Fruit fly (Drosophila melanogaster): ENCODE measurements around the gene CG34140.
A peak's percentile ranks its signal among the peaks of the same experiment; 100 is the strongest.

CG34140 gene

dm6 chr3L:165981-166788 is 18.0 kb downstream of the CG34140 start (continued):
- TF ChIP-seq gem (tag; optimal IDR thresholded peaks at IDR 0.05) (peak; percentile 52), Xrp1 (GFP tag; IDR thresholded peaks at IDR 0.05) (peak; percentile 52), Usf (GFP tag; optimal IDR thresholded peaks at IDR 0.05) (no peak), CG17385 (GFP tag; optimal IDR thresholded peaks at IDR 0.05) (no peak), CG2199 (GFP tag; IDR thresholded peaks at IDR 0.05) (peak; percentile 78; the same call in 2 of the 3 replicates), lola (GFP tag; optimal IDR thresholded peaks at IDR 0.05) (peak in 1 of 3 experiments; percentile 34), nom (GFP tag; optimal IDR thresholded peaks at IDR 0.05) (peak; percentile 29), Stat92E (GFP tag; optimal IDR thresholded peaks at IDR 0.05) (no peak), so (GFP tag; IDR thresholded peaks at IDR 0.05) (0 out of 3 replicates have a peak, but pooled peaks have one; percentile 32), Sox102F (GFP tag; optimal IDR thresholded peaks at IDR 0.05) (peak; percentile 3), row (GFP tag; IDR thresholded peaks at IDR 0.05) (0 out of 3 replicates have a peak, but pooled peaks have one; percentile 24), sc (optimal IDR thresholded peaks at IDR 0.05) (no peak), sc (GFP tag; optimal IDR thresholded peaks at IDR 0.05) (no peak), CG18262 (tag; optimal IDR thresholded peaks at IDR 0.05) (peak; percentile 51), ATbp (GFP tag; optimal IDR thresholded peaks at IDR 0.05) (peak; percentile 1), gcm (GFP tag; optimal IDR thresholded peaks at IDR 0.05) (peak; percentile 26), lab (GFP tag; optimal IDR thresholded peaks at IDR 0.05) (peak; percentile 52), chif (GFP tag; optimal IDR thresholded peaks at IDR 0.05) (peak in 1 of 2 experiments; percentile 18), CG16779 (GFP tag; IDR thresholded peaks at IDR 0.05) (no peak), unpg (GFP tag; optimal IDR thresholded peaks at IDR 0.05) (peak; percentile 42), aop (GFP tag; IDR thresholded peaks at IDR 0.05) (no peak), CG9797 (GFP tag; optimal IDR thresholded peaks at IDR 0.05) (no peak), dpn (GFP tag; optimal IDR thresholded peaks at IDR 0.05) (peak in 1 of 2 experiments; percentile 17), dmrt99B (tag; optimal IDR thresholded peaks at IDR 0.05) (peak; percentile 48), slp2 (GFP tag; optimal IDR thresholded peaks at IDR 0.05) (peak; percentile 21), ttk (GFP tag; IDR thresholded peaks at IDR 0.05) (0 out of 2 replicates have a peak, but pooled peaks have one; percentile 12), tin (GFP tag; optimal IDR thresholded peaks at IDR 0.05) (peak; percentile 17), CG13424 (tag; optimal IDR thresholded peaks at IDR 0.05) (peak; percentile 27), CG10267 (tag; optimal IDR thresholded peaks at IDR 0.05) (peak; percentile 6), zf30C (GFP tag; optimal IDR thresholded peaks at IDR 0.05) (peak; percentile 76), HLHmδ (GFP tag; optimal IDR thresholded peaks at IDR 0.05) (no peak), lilli (GFP tag; optimal IDR thresholded peaks at IDR 0.05) (peak; percentile 2), CG8388 (GFP tag; optimal IDR thresholded peaks at IDR 0.05) (peak; percentile 37), CG7556 (GFP tag; optimal IDR thresholded peaks at IDR 0.05) (peak; percentile 20), fu2 (GFP tag; optimal IDR thresholded peaks at IDR 0.05) (peak; percentile 11), CG10654 (GFP tag; optimal IDR thresholded peaks at IDR 0.05) (peak; percentile 1), Trl (optimal IDR thresholded peaks at IDR 0.05) (no peak), Trl (GFP tag; optimal IDR thresholded peaks at IDR 0.05) (peak; percentile 2), CG13775 (GFP tag; optimal IDR thresholded peaks at IDR 0.05) (no peak), CG30403 (GFP tag; optimal IDR thresholded peaks at IDR 0.05) (peak; percentile 8), CG15601 (tag; optimal IDR thresholded peaks at IDR 0.05) (peak; percentile 40), CG3281 (GFP tag; optimal IDR thresholded peaks at IDR 0.05) (peak; percentile 23), CG14710 (tag; optimal IDR thresholded peaks at IDR 0.05) (peak; percentile 2), NfI (GFP tag; optimal IDR thresholded peaks at IDR 0.05) (peak; percentile 25), CG10979 (tag; optimal IDR thresholded peaks at IDR 0.05) (peak; percentile 60), CG17328 (GFP tag; IDR thresholded peaks at IDR 0.05) (peak; percentile 49), dmrt11E (tag; optimal IDR thresholded peaks at IDR 0.05) (peak; percentile 41), Oaz (GFP tag; IDR thresholded peaks at IDR 0.05) (no peak)

Measured in whole organism, embryonic.